Fruit fly (Drosophila melanogaster): Measurements from ENCODE around the gene CG13458.
A peak's percentile ranks its signal among the peaks of the same experiment; 100 is the strongest.

Gene CG13458

DNA sequence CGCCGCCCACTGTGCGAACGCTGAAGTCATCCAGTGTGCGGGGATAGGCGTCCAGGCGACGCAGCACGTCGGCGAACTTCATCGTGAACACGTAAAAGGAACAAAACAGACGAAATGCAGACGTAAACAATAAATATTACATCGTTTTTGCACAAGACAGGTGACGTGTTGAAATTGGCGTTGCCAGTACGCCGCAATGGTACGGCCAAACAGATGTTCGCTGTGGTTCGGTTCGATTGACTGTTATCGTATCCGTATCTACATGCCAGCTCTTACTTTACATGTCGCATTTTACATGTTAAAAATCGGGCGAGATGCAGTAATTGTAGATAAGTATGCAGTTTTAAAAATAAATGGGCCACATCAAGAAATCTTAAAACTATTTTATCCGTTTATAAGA, 50.1 kb downstream of the CG13458 start, which contains the start of gene CG7011 (continued):
- TF ChIP-seq CG7987 (GFP tag; optimal IDR thresholded peaks at IDR 0.05) (no peak), CG13894 (tag; optimal IDR thresholded peaks at IDR 0.05) (no peak), wdn (GFP tag; IDR thresholded peaks at IDR 0.05) (no peak), CG7963 (GFP tag; IDR thresholded peaks at IDR 0.05; ENCODE audit: partially characterized antibody) (0 out of 3 replicates have a peak, but pooled peaks have one; percentile 29), slp2 (GFP tag; optimal IDR thresholded peaks at IDR 0.05) (no peak), Bgb (GFP tag; IDR thresholded peaks at IDR 0.05; ENCODE audit: partially characterized antibody) (peak; percentile 86), CG8290 (GFP tag; optimal IDR thresholded peaks at IDR 0.05) (no peak), CG8290 (tag; optimal IDR thresholded peaks at IDR 0.05) (no peak), CG12071 (GFP tag; optimal IDR thresholded peaks at IDR 0.05) (no peak), CG13424 (tag; optimal IDR thresholded peaks at IDR 0.05) (no peak), Trl (optimal IDR thresholded peaks at IDR 0.05) (no peak), Trl (GFP tag; optimal IDR thresholded peaks at IDR 0.05) (no peak), Hsf (GFP tag; optimal IDR thresholded peaks at IDR 0.05) (no peak), CG34422 (GFP tag; IDR thresholded peaks at IDR 0.05) (peak; percentile 69; the same call in 1 of the 3 replicates), lola (GFP tag; optimal IDR thresholded peaks at IDR 0.05) (no peak), HmgZ (tag; optimal IDR thresholded peaks at IDR 0.05) (peak; percentile 30), hb (GFP tag; IDR thresholded peaks at IDR 0.05; ENCODE audit: partially characterized antibody) (0 out of 3 replicates have a peak, but pooled peaks have one; percentile 34), yki (optimal IDR thresholded peaks at IDR 0.05) (no peak), CG9727 (GFP tag; optimal IDR thresholded peaks at IDR 0.05) (no peak), Scr (GFP tag; IDR thresholded peaks at IDR 0.05; ENCODE audit: partially characterized antibody) (peak; percentile 42), CG13624 (GFP tag; optimal IDR thresholded peaks at IDR 0.05) (no peak), Nf-YC (tag; optimal IDR thresholded peaks at IDR 0.05) (no peak), CG4854 (GFP tag; optimal IDR thresholded peaks at IDR 0.05) (no peak), pb (GFP tag; optimal IDR thresholded peaks at IDR 0.05) (no peak), gcm2 (GFP tag; optimal IDR thresholded peaks at IDR 0.05) (no peak), schlank (tag; optimal IDR thresholded peaks at IDR 0.05) (no peak), Deaf1 (tag; optimal IDR thresholded peaks at IDR 0.05) (no peak), CG7745 (tag; optimal IDR thresholded peaks at IDR 0.05) (no peak), tna (GFP tag; IDR thresholded peaks at IDR 0.05; ENCODE audit: partially characterized antibody) (peak; percentile 49; the same call in 1 of the 2 replicates), zfh2 (GFP tag; optimal IDR thresholded peaks at IDR 0.05) (no peak), Kr (GFP tag; optimal IDR thresholded peaks at IDR 0.05) (no peak), nom (GFP tag; optimal IDR thresholded peaks at IDR 0.05) (no peak), HLH54F (GFP tag; optimal IDR thresholded peaks at IDR 0.05) (no peak), MTF-1 (GFP tag; optimal IDR thresholded peaks at IDR 0.05; ENCODE audit: borderline replicate concordance) (no peak), CG14050 (GFP tag; IDR thresholded peaks at IDR 0.05) (peak; percentile 34; the same call in 1 of the 3 replicates), Poxn (GFP tag; IDR thresholded peaks at IDR 0.05) (no peak), Camta (GFP tag; optimal IDR thresholded peaks at IDR 0.05) (no peak), bab2 (GFP tag; optimal IDR thresholded peaks at IDR 0.05) (no peak), stc (GFP tag; IDR thresholded peaks at IDR 0.05) (no peak), inv (GFP tag; IDR thresholded peaks at IDR 0.05; ENCODE audit: partially characterized antibody) (peak; percentile 46; the same call in 1 of the 2 replicates), CG7786 (GFP tag; optimal IDR thresholded peaks at IDR 0.05) (no peak), Xbp1 (GFP tag; optimal IDR thresholded peaks at IDR 0.05) (peak; percentile 54), exex (tag; optimal IDR thresholded peaks at IDR 0.05) (no peak), Awh (GFP tag; IDR thresholded peaks at IDR 0.05) (no peak), dm (GFP tag; optimal IDR thresholded peaks at IDR 0.05) (no peak), Hmx (GFP tag; optimal IDR thresholded peaks at IDR 0.05) (no peak), HLHmδ (GFP tag; optimal IDR thresholded peaks at IDR 0.05) (no peak), sc (optimal IDR thresholded peaks at IDR 0.05) (no peak), sc (GFP tag; optimal IDR thresholded peaks at IDR 0.05) (no peak), CG11723 (GFP tag; optimal IDR thresholded peaks at IDR 0.05) (no peak), Six4 (GFP tag; optimal IDR thresholded peaks at IDR 0.05) (no peak), jumu (GFP tag; optimal IDR thresholded peaks at IDR 0.05) (no peak)

Data from whole organism, embryonic.